Fruit fly (Drosophila melanogaster) whole organism, embryonic: ENCODE data around the gene Dhc62B.

Experiments
- Asciz ChIP-seq: fragments of 200-800 bp; sonication (Bioruptor generic); optimal IDR thresholded peaks from 2 replicates; lab custom pipeline; 2017; ENCODE audit warnings: missing biosample characterization, mild to moderate bottlenecking, missing genetic modification characterization, missing genetic modification reagents
- Atf3 ChIP-seq: fragments of 200-800 bp; sonication (Bioruptor generic); optimal IDR thresholded peaks from 3 replicates; lab custom pipeline; 2016; ENCODE audit warnings: missing biosample characterization, missing genetic modification characterization
- Bgb ChIP-seq: fragments of 200-800 bp; sonication (Bioruptor generic); IDR thresholded peaks from 2 replicates; pipeline ENCODE4 v1.3.6; 2022; ENCODE audit warnings: missing biosample characterization, missing genetic modification characterization; ENCODE audit not compliant: partially characterized antibody
- CG10209 ChIP-seq: fragments of 200-800 bp; sonication (Bioruptor generic); optimal IDR thresholded peaks from 3 replicates; lab custom pipeline; 2017; ENCODE audit warnings: missing biosample characterization, mild to moderate bottlenecking, missing genetic modification characterization, missing genetic modification reagents
- CG10431 ChIP-seq: fragments of 200-800 bp; sonication (Bioruptor generic); optimal IDR thresholded peaks from 3 replicates; lab custom pipeline; 2018; ENCODE audit warnings: missing biosample characterization, mild to moderate bottlenecking, missing genetic modification characterization
- CG11504 ChIP-seq: fragments of 200-800 bp; sonication (Bioruptor generic); optimal IDR thresholded peaks from 3 replicates; lab custom pipeline; 2019; ENCODE audit warnings: missing biosample characterization, mild to moderate bottlenecking, missing genetic modification characterization, moderate library complexity
- CG12942 ChIP-seq: fragments of 200-800 bp; sonication (Bioruptor generic); optimal IDR thresholded peaks from 3 replicates; lab custom pipeline; 2016; ENCODE audit warnings: missing biosample characterization, missing genetic modification characterization
- CG13624 ChIP-seq: fragments of 200-800 bp; sonication (Bioruptor generic); optimal IDR thresholded peaks from 2 replicates; lab custom pipeline; 2016; ENCODE audit warnings: missing biosample characterization, missing genetic modification characterization
- CG14014 ChIP-seq: fragments of 200-800 bp; sonication (Bioruptor generic); IDR thresholded peaks from 2 replicates; pipeline ENCODE4 v1.3.6; 2022; ENCODE audit warnings: missing biosample characterization, missing genetic modification characterization
- CG15514 ChIP-seq: fragments of 200-800 bp; sonication (Bioruptor generic); optimal IDR thresholded peaks from 3 replicates; lab custom pipeline; 2017; ENCODE audit warnings: missing biosample characterization, missing genetic modification characterization, mild to moderate bottlenecking, moderate library complexity, missing genetic modification reagents
- CG16779 ChIP-seq: fragments of 200-800 bp; sonication (Bioruptor generic); IDR thresholded peaks from 2 replicates; pipeline ENCODE4 v1.3.6; 2022; ENCODE audit warnings: missing biosample characterization, missing genetic modification characterization
- CG17385 ChIP-seq: fragments of 200-800 bp; sonication (Bioruptor generic); optimal IDR thresholded peaks from 3 replicates; lab custom pipeline; 2018; ENCODE audit warnings: missing biosample characterization, mild to moderate bottlenecking, missing genetic modification characterization
- CG18599 ChIP-seq: fragments of 200-800 bp; sonication (Bioruptor generic); optimal IDR thresholded peaks from 3 replicates; lab custom pipeline; 2017; ENCODE audit warnings: missing biosample characterization, missing genetic modification characterization, mild to moderate bottlenecking, moderate library complexity, missing genetic modification reagents
- CG18764 ChIP-seq: fragments of 200-800 bp; sonication (Bioruptor generic); optimal IDR thresholded peaks from 3 replicates; lab custom pipeline; 2016; ENCODE audit warnings: missing biosample characterization, missing genetic modification characterization
- CG2199 ChIP-seq: fragments of 200-800 bp; sonication (Bioruptor generic); IDR thresholded peaks from 3 replicates; pipeline ENCODE4 v1.3.6; 2022; ENCODE audit warnings: missing biosample characterization, missing genetic modification characterization
- CG3163 ChIP-seq: fragments of 200-800 bp; sonication (Bioruptor generic); optimal IDR thresholded peaks from 3 replicates; lab custom pipeline; 2016; ENCODE audit warnings: missing biosample characterization, missing genetic modification characterization
- CG33213 ChIP-seq: fragments of 200-800 bp; sonication (Bioruptor generic); optimal IDR thresholded peaks from 3 replicates; lab custom pipeline; 2016; ENCODE audit warnings: missing biosample characterization, missing genetic modification characterization
- CG3407 ChIP-seq: fragments of 200-800 bp; sonication (Bioruptor generic); optimal IDR thresholded peaks from 2 replicates; lab custom pipeline; 2018; ENCODE audit warnings: missing biosample characterization, mild to moderate bottlenecking, missing genetic modification characterization
- CG6175 ChIP-seq: fragments of 200-800 bp; sonication (Bioruptor generic); IDR thresholded peaks from 3 replicates; pipeline ENCODE4 v1.3.6; 2022; ENCODE audit warnings: missing biosample characterization, missing genetic modification characterization
- CG6272 ChIP-seq: fragments of 200-800 bp; sonication (Bioruptor generic); IDR thresholded peaks from 2 replicates; pipeline ENCODE4 v1.3.6; 2022; ENCODE audit warnings: missing biosample characterization, missing genetic modification characterization
- CG6689 ChIP-seq: fragments of 200-800 bp; sonication (Bioruptor generic); IDR thresholded peaks from 2 replicates; pipeline ENCODE4 v1.3.6; 2022; ENCODE audit warnings: missing biosample characterization, missing genetic modification characterization
- CG7357 ChIP-seq: fragments of 200-800 bp; sonication (Bioruptor generic); IDR thresholded peaks from 3 replicates; pipeline ENCODE4 v1.3.6; 2022; ENCODE audit warnings: missing biosample characterization, missing genetic modification characterization
- CG8924 ChIP-seq: fragments of 200-800 bp; optimal IDR thresholded peaks from 3 replicates; lab custom pipeline; 2019; ENCODE audit warnings: missing biosample characterization, mild to moderate bottlenecking, missing genetic modification characterization, moderate library complexity
- CG9215 ChIP-seq: fragments of 200-800 bp; sonication (Bioruptor generic); IDR thresholded peaks from 2 replicates; pipeline ENCODE4 v1.3.6; 2022; ENCODE audit warnings: missing biosample characterization, missing genetic modification characterization
- CoRest ChIP-seq: fragments of 200-800 bp; sonication (Bioruptor generic); optimal IDR thresholded peaks from 3 replicates; lab custom pipeline; 2018; ENCODE audit warnings: missing biosample characterization, mild to moderate bottlenecking, missing genetic modification characterization, moderate library complexity
- Hr78 ChIP-seq, 2 experiments: fragments of 200-800 bp in 1 of 2; fragments of >200 bp in 1 of 2; sonication (Bioruptor generic) in 1 of 2; optimal IDR thresholded peaks; 2 replicates each; lab custom pipeline; 2017 to 2019; ENCODE audit warnings: missing biosample characterization in 2 of 2, missing genetic modification characterization in 2 of 2, mild to moderate bottlenecking in 1 of 2, moderate library complexity in 1 of 2
- Lhr ChIP-seq: fragments of 200-800 bp; sonication (Bioruptor generic); optimal IDR thresholded peaks from 3 replicates; lab custom pipeline; 2017; ENCODE audit warnings: mild to moderate bottlenecking, missing biosample characterization, missing genetic modification reagents, missing genetic modification characterization
- Neu2 ChIP-seq: fragments of 200-800 bp; sonication (Bioruptor generic); optimal IDR thresholded peaks from 3 replicates; lab custom pipeline; 2016; ENCODE audit warnings: missing biosample characterization, missing genetic modification characterization, borderline replicate concordance
- Optix ChIP-seq: fragments of 200-800 bp; sonication (Bioruptor generic); IDR thresholded peaks from 3 replicates; pipeline ENCODE4 v1.3.6; 2022; ENCODE audit warnings: missing biosample characterization, missing genetic modification characterization
- Sox102F ChIP-seq: fragments of 200-800 bp; sonication (Bioruptor generic); optimal IDR thresholded peaks from 2 replicates; lab custom pipeline; 2018; ENCODE audit warnings: missing biosample characterization, mild to moderate bottlenecking, missing genetic modification characterization, moderate library complexity
- Tbp ChIP-seq: fragments of >200 bp; optimal IDR thresholded peaks from 2 replicates; lab custom pipeline; 2018; ENCODE audit warnings: missing biosample characterization, missing genetic modification characterization
- ab ChIP-seq: fragments of 200-800 bp; sonication (Bioruptor generic); optimal IDR thresholded peaks from 2 replicates; lab custom pipeline; 2016; ENCODE audit warnings: missing biosample characterization, missing genetic modification characterization
- bab2 ChIP-seq: fragments of 200-800 bp; sonication (Bioruptor generic); optimal IDR thresholded peaks from 2 replicates; lab custom pipeline; 2016; ENCODE audit warnings: missing biosample characterization, missing genetic modification characterization
- croc ChIP-seq: fragments of 200-800 bp; sonication (Bioruptor generic); conservative IDR thresholded peaks from 3 replicates; pipeline ENCODE4 v1.3.6; 2022; ENCODE audit warnings: missing biosample characterization, missing genetic modification characterization
- cwo ChIP-seq: fragments of 200-800 bp; sonication (Bioruptor generic); optimal IDR thresholded peaks from 3 replicates; lab custom pipeline; 2017; ENCODE audit warnings: missing biosample characterization, missing genetic modification characterization, mild to moderate bottlenecking, moderate library complexity, missing genetic modification reagents
- danr ChIP-seq: fragments of 200-800 bp; sonication (Bioruptor generic); IDR thresholded peaks from 2 replicates; pipeline ENCODE4 v1.3.6; 2022; ENCODE audit warnings: missing biosample characterization, missing genetic modification characterization
- dimm ChIP-seq: fragments of 200-800 bp; sonication (Bioruptor generic); IDR thresholded peaks from 2 replicates; pipeline ENCODE4 v1.3.6; 2022; ENCODE audit warnings: missing biosample characterization, missing genetic modification characterization
- dmrt99B ChIP-seq: fragments of 200-800 bp; sonication (Bioruptor generic); optimal IDR thresholded peaks from 2 replicates; lab custom pipeline; 2018; ENCODE audit warnings: missing biosample characterization, mild to moderate bottlenecking, missing genetic modification characterization, moderate library complexity
- gcm2 ChIP-seq: fragments of 200-800 bp; sonication (Bioruptor generic); optimal IDR thresholded peaks from 2 replicates; lab custom pipeline; 2016; ENCODE audit warnings: missing biosample characterization, missing genetic modification characterization
- mam ChIP-seq: fragments of 200-800 bp; sonication (Bioruptor generic); optimal IDR thresholded peaks from 3 replicates; lab custom pipeline; 2016; ENCODE audit warnings: missing biosample characterization, missing genetic modification characterization
- nmo ChIP-seq: fragments of 200-800 bp; sonication (Bioruptor generic); optimal IDR thresholded peaks from 2 replicates; lab custom pipeline; 2018; ENCODE audit warnings: missing biosample characterization, mild to moderate bottlenecking, missing genetic modification characterization, moderate library complexity
- nom ChIP-seq: fragments of 200-800 bp; sonication (Bioruptor generic); optimal IDR thresholded peaks from 2 replicates; lab custom pipeline; 2017; ENCODE audit warnings: missing biosample characterization, missing genetic modification characterization, mild to moderate bottlenecking, moderate library complexity, missing genetic modification reagents
- odd ChIP-seq: fragments of 200-800 bp; sonication (Bioruptor generic); optimal IDR thresholded peaks from 2 replicates; lab custom pipeline; 2017; ENCODE audit warnings: missing biosample characterization, mild to moderate bottlenecking, missing genetic modification characterization
- pita ChIP-seq: fragments of 200-800 bp; sonication (Bioruptor generic); optimal IDR thresholded peaks from 2 replicates; lab custom pipeline; 2017; ENCODE audit warnings: missing biosample characterization, mild to moderate bottlenecking, missing genetic modification characterization
- pnt ChIP-seq: fragments of 200-800 bp; sonication (Bioruptor generic); optimal IDR thresholded peaks from 3 replicates; lab custom pipeline; 2016; ENCODE audit warnings: missing biosample characterization, missing genetic modification characterization
- sug ChIP-seq: fragments of 200-800 bp; optimal IDR thresholded peaks from 2 replicates; lab custom pipeline; 2019; ENCODE audit warnings: missing biosample characterization, mild to moderate bottlenecking, missing genetic modification characterization, moderate library complexity
- tin ChIP-seq: fragments of 200-800 bp; sonication (Bioruptor generic); optimal IDR thresholded peaks from 3 replicates; lab custom pipeline; 2016; ENCODE audit warnings: missing biosample characterization, missing genetic modification characterization
- unpg ChIP-seq: fragments of 200-800 bp; sonication (Bioruptor generic); optimal IDR thresholded peaks from 3 replicates; lab custom pipeline; 2018; ENCODE audit warnings: missing biosample characterization, mild to moderate bottlenecking, missing genetic modification characterization, moderate library complexity
- vfl ChIP-seq: fragments of 200-800 bp; sonication (Bioruptor generic); optimal IDR thresholded peaks from 2 replicates; lab custom pipeline; 2016; ENCODE audit warnings: missing biosample characterization, missing genetic modification characterization
- wek ChIP-seq: fragments of 200-800 bp; sonication (Bioruptor generic); optimal IDR thresholded peaks from 3 replicates; lab custom pipeline; 2018; ENCODE audit warnings: missing biosample characterization, mild to moderate bottlenecking, missing genetic modification characterization, moderate library complexity
- zfh1 ChIP-seq: fragments of 200-800 bp; sonication (Bioruptor generic); IDR thresholded peaks from 3 replicates; pipeline ENCODE4 v1.3.6; 2022; ENCODE audit warnings: missing biosample characterization, missing genetic modification characterization

The Dhc62B gene

DNA sequence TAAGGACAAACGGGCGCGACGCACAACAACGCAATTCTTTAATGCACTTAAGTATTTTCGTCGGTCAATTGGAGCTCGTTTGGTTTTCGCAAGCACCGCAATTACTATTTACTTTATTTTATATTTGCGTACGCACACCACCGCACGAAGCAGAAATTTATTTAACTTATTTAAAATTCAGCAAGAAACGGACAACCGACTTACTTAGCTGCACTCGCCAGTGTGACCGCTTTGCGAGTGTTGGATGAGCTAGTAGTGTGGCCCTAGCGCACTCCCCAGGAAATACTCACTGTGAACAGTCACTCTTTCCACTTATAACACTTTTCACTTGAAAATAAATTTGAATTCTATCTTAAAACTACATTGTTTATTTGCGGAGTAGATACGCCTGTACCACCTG, 40.7 kb downstream of the Dhc62B start, which contains the start of gene drpr (continued):
- TF ChIP-seq CG17385: peak; percentile 48
- TF ChIP-seq Hr78 (GFP tag; optimal IDR thresholded peaks at IDR 0.05; lab: Kevin White, UChicago): no peak
- peak; percentile 42 for TF ChIP-seq CG11504 (tag; lab: Kevin White, UChicago)
- no peak for TF ChIP-seq tin (GFP tag; lab: Kevin White, UChicago)
- 0 out of 3 replicates have a peak, but pooled peaks have one; percentile 24 for TF ChIP-seq CG2199
- peak; percentile 13 for TF ChIP-seq unpg (GFP tag; lab: Kevin White, UChicago)
- TF ChIP-seq CG10209 (GFP tag; lab: Kevin White, UChicago): no peak
- no peak for TF ChIP-seq pnt (GFP tag; lab: Kevin White, UChicago)
- no peak for TF ChIP-seq CG18599 (GFP tag; lab: Kevin White, UChicago)
- TF ChIP-seq nmo (GFP tag; lab: Kevin White, UChicago): peak; percentile 36
- TF ChIP-seq CG6175 (GFP tag; lab: Robert Waterston, UW): no peak
- TF ChIP-seq CG15514: peak; percentile 82
- TF ChIP-seq zfh1 (GFP tag; lab: Robert Waterston, UW): 0 out of 3 replicates have a peak, but pooled peaks have one; percentile 10
- TF ChIP-seq Bgb (GFP tag; lab: Robert Waterston, UW): peak; percentile 36; the same call in 1 of the 2 replicates
- no peak for TF ChIP-seq CG6689
- TF ChIP-seq CG18764 (GFP tag; lab: Kevin White, UChicago): no peak
- TF ChIP-seq CG6272 (GFP tag; lab: Robert Waterston, UW): no peak
- TF ChIP-seq CG8924 (tag; lab: Kevin White, UChicago): peak; percentile 78
- peak; percentile 17 for TF ChIP-seq CG10431 (GFP tag; lab: Kevin White, UChicago)
- TF ChIP-seq sug (tag; lab: Kevin White, UChicago): peak; percentile 22
- no peak for TF ChIP-seq CG12942
- peak; percentile 53 for TF ChIP-seq nom (GFP tag; lab: Kevin White, UChicago)
- TF ChIP-seq pita (GFP tag; lab: Kevin White, UChicago): no peak
- TF ChIP-seq vfl: no peak
- TF ChIP-seq dimm (GFP tag; lab: Robert Waterston, UW): no peak
- TF ChIP-seq gcm2 (GFP tag; lab: Kevin White, UChicago): no peak
- TF ChIP-seq CG3163 (GFP tag; lab: Kevin White, UChicago): no peak
- no peak for TF ChIP-seq CG13624 (GFP tag; lab: Kevin White, UChicago)
- no peak for TF ChIP-seq Asciz (GFP tag; lab: Kevin White, UChicago)
- no peak for TF ChIP-seq CG7357
- TF ChIP-seq cwo (GFP tag; lab: Kevin White, UChicago): no peak
- no peak for TF ChIP-seq CG9215
- no peak for TF ChIP-seq Neu2 (GFP tag; lab: Kevin White, UChicago)
- peak; percentile 51 for TF ChIP-seq odd (GFP tag; lab: Kevin White, UChicago)
- TF ChIP-seq Optix (GFP tag; lab: Robert Waterston, UW): no peak
- no peak for TF ChIP-seq bab2 (GFP tag; lab: Kevin White, UChicago)
- no peak for TF ChIP-seq danr (GFP tag; lab: Robert Waterston, UW)
- TF ChIP-seq Atf3 (GFP tag; lab: Kevin White, UChicago): no peak
- TF ChIP-seq Tbp: no peak
- TF ChIP-seq ab (GFP tag; lab: Kevin White, UChicago): no peak
- peak; percentile 30 for TF ChIP-seq wek (GFP tag; lab: Kevin White, UChicago)
- TF ChIP-seq CG3407 (GFP tag; lab: Kevin White, UChicago): no peak
- no peak for TF ChIP-seq CG16779
- TF ChIP-seq CG14014 (GFP tag; lab: Robert Waterston, UW): peak; percentile 11; the same call in 1 of the 2 replicates
- no peak for TF ChIP-seq croc
- no peak for TF ChIP-seq Sox102F (GFP tag; lab: Kevin White, UChicago)
- TF ChIP-seq CoRest (tag; lab: Kevin White, UChicago): peak; percentile 40
- no peak for TF ChIP-seq dmrt99B (tag; lab: Kevin White, UChicago)
- TF ChIP-seq Lhr (GFP tag; lab: Kevin White, UChicago): no peak
- no peak for TF ChIP-seq mam (GFP tag; lab: Kevin White, UChicago)
- peak; percentile 47 for TF ChIP-seq CG33213
